Fruit fly (Drosophila melanogaster) whole organism, embryonic: ENCODE results near the gene CG34008.

Experiments used
- B-H1 ChIP-seq: fragments of 200-800 bp; sonication (Bioruptor generic); IDR thresholded peaks from 3 replicates; pipeline ENCODE4 v1.3.6; 2022; ENCODE audit warnings: missing biosample characterization, missing genetic modification characterization
- BEAF-32 ChIP-seq: fragments of 200-800 bp; sonication (Bioruptor generic); optimal IDR thresholded peaks from 3 replicates; lab custom pipeline; 2017; ENCODE audit warnings: missing biosample characterization, missing genetic modification characterization, mild to moderate bottlenecking, moderate library complexity, missing genetic modification reagents
- Bteb2 ChIP-seq: fragments of 200-800 bp; sonication (Bioruptor generic); optimal IDR thresholded peaks from 2 replicates; lab custom pipeline; 2016; ENCODE audit warnings: missing biosample characterization, missing genetic modification characterization
- C15 ChIP-seq: fragments of 200-800 bp; sonication (Bioruptor generic); IDR thresholded peaks from 3 replicates; pipeline ENCODE4 v1.3.6; 2022; ENCODE audit warnings: missing biosample characterization, missing genetic modification characterization
- CG10209 ChIP-seq: fragments of 200-800 bp; sonication (Bioruptor generic); optimal IDR thresholded peaks from 3 replicates; lab custom pipeline; 2017; ENCODE audit warnings: missing biosample characterization, mild to moderate bottlenecking, missing genetic modification characterization, missing genetic modification reagents
- CG10543 ChIP-seq: fragments of 200-800 bp; sonication (Bioruptor generic); optimal IDR thresholded peaks from 3 replicates; lab custom pipeline; 2017; ENCODE audit warnings: missing biosample characterization, mild to moderate bottlenecking, missing genetic modification characterization, moderate library complexity
- CG11695 ChIP-seq: fragments of 200-800 bp; sonication (Bioruptor generic); IDR thresholded peaks from 3 replicates; pipeline ENCODE4 v1.3.6; 2022; ENCODE audit warnings: missing biosample characterization, missing genetic modification characterization
- CG12391 ChIP-seq: fragments of 200-800 bp; sonication (Bioruptor generic); optimal IDR thresholded peaks from 3 replicates; lab custom pipeline; 2018; ENCODE audit warnings: missing biosample characterization, mild to moderate bottlenecking, missing genetic modification characterization, moderate library complexity
- CG12769 ChIP-seq: fragments of 200-800 bp; sonication (Bioruptor generic); optimal IDR thresholded peaks from 2 replicates; lab custom pipeline; 2019; ENCODE audit warnings: missing biosample characterization, mild to moderate bottlenecking, missing genetic modification characterization, moderate library complexity
- CG12942 ChIP-seq: fragments of 200-800 bp; sonication (Bioruptor generic); optimal IDR thresholded peaks from 3 replicates; lab custom pipeline; 2016; ENCODE audit warnings: missing biosample characterization, missing genetic modification characterization
- CG13894 ChIP-seq: fragments of 200-800 bp; sonication (Bioruptor generic); optimal IDR thresholded peaks from 3 replicates; lab custom pipeline; 2018; ENCODE audit warnings: missing biosample characterization, mild to moderate bottlenecking, missing genetic modification characterization, moderate library complexity
- CG14441 ChIP-seq: fragments of 200-800 bp; sonication (Bioruptor generic); IDR thresholded peaks from 2 replicates; pipeline ENCODE4 v1.3.6; 2022; ENCODE audit warnings: missing biosample characterization, missing genetic modification characterization
- CG14860 ChIP-seq: fragments of 200-800 bp; sonication (Bioruptor generic); IDR thresholded peaks from 3 replicates; pipeline ENCODE4 v1.3.6; 2022; ENCODE audit warnings: missing biosample characterization, missing genetic modification characterization; ENCODE audit not compliant: partially characterized antibody
- CG1603 ChIP-seq: fragments of 200-800 bp; sonication (Bioruptor generic); optimal IDR thresholded peaks from 2 replicates; lab custom pipeline; 2019; ENCODE audit warnings: missing biosample characterization, mild to moderate bottlenecking, missing genetic modification characterization, moderate library complexity
- CG17912 ChIP-seq: fragments of 200-800 bp; sonication (Bioruptor generic); optimal IDR thresholded peaks from 2 replicates; lab custom pipeline; 2018; ENCODE audit warnings: missing biosample characterization, mild to moderate bottlenecking, missing genetic modification characterization
- CG1832 ChIP-seq: fragments of 200-800 bp; sonication (Bioruptor generic); optimal IDR thresholded peaks from 2 replicates; lab custom pipeline; 2017; ENCODE audit warnings: missing biosample characterization, mild to moderate bottlenecking, missing genetic modification characterization, inconsistent platforms
- CG2129 ChIP-seq: fragments of 200-800 bp; sonication (Bioruptor generic); IDR thresholded peaks from 2 replicates; pipeline ENCODE4 v1.3.6; 2022; ENCODE audit warnings: missing biosample characterization, missing genetic modification characterization; ENCODE audit not compliant: partially characterized antibody
- CG3847 ChIP-seq: fragments of 200-800 bp; sonication (Bioruptor generic); IDR thresholded peaks from 2 replicates; pipeline ENCODE4 v1.3.6; 2022; ENCODE audit warnings: missing biosample characterization, missing genetic modification characterization
- CG3995 ChIP-seq: fragments of 200-800 bp; sonication (Bioruptor generic); optimal IDR thresholded peaks from 3 replicates; lab custom pipeline; 2016; ENCODE audit warnings: missing biosample characterization, missing genetic modification characterization
- CG5245 ChIP-seq: fragments of 200-800 bp; sonication (Bioruptor generic); optimal IDR thresholded peaks from 3 replicates; lab custom pipeline; 2016; ENCODE audit warnings: missing biosample characterization, missing genetic modification characterization
- CG5953 ChIP-seq: fragments of 200-800 bp; sonication (Bioruptor generic); IDR thresholded peaks from 2 replicates; pipeline ENCODE4 v1.3.6; 2022; ENCODE audit warnings: missing biosample characterization, missing genetic modification characterization
- CG7987 ChIP-seq: fragments of 200-800 bp; sonication (Bioruptor generic); optimal IDR thresholded peaks from 2 replicates; lab custom pipeline; 2018; ENCODE audit warnings: missing biosample characterization, mild to moderate bottlenecking, missing genetic modification characterization, moderate library complexity
- CG8281 ChIP-seq: fragments of 200-800 bp; sonication (Bioruptor generic); optimal IDR thresholded peaks from 2 replicates; lab custom pipeline; 2018; ENCODE audit warnings: missing biosample characterization, mild to moderate bottlenecking, missing genetic modification characterization, moderate library complexity
- CG8944 ChIP-seq: fragments of 200-800 bp; sonication (Bioruptor generic); optimal IDR thresholded peaks from 3 replicates; lab custom pipeline; 2016; ENCODE audit warnings: missing biosample characterization, missing genetic modification characterization
- CG9437 ChIP-seq: fragments of 200-800 bp; sonication (Bioruptor generic); optimal IDR thresholded peaks from 2 replicates; lab custom pipeline; 2018; ENCODE audit warnings: missing biosample characterization, mild to moderate bottlenecking, missing genetic modification characterization
- Dbx ChIP-seq: fragments of 200-800 bp; sonication (Bioruptor generic); IDR thresholded peaks from 3 replicates; pipeline ENCODE4 v1.3.6; 2022; ENCODE audit warnings: missing biosample characterization, missing genetic modification characterization
- Dek ChIP-seq: fragments of 200-800 bp; sonication (Bioruptor generic); optimal IDR thresholded peaks from 3 replicates; lab custom pipeline; 2019; ENCODE audit warnings: missing biosample characterization, mild to moderate bottlenecking, missing genetic modification characterization, moderate library complexity
- Dip3 ChIP-seq: fragments of 200-800 bp; sonication (Bioruptor generic); optimal IDR thresholded peaks from 3 replicates; lab custom pipeline; 2016; ENCODE audit warnings: missing biosample characterization, missing genetic modification characterization
- Dref ChIP-seq: fragments of 200-800 bp; sonication (Bioruptor generic); IDR thresholded peaks from 2 replicates; pipeline ENCODE4 v1.3.6; 2022; ENCODE audit warnings: missing biosample characterization, missing genetic modification characterization
- E2f1 ChIP-seq: fragments of 200-800 bp; sonication (Bioruptor generic); IDR thresholded peaks from 2 replicates; pipeline ENCODE4 v1.3.6; 2022; ENCODE audit warnings: missing biosample characterization, missing genetic modification characterization
- HLH3B ChIP-seq: fragments of 200-800 bp; sonication (Bioruptor generic); IDR thresholded peaks from 2 replicates; pipeline ENCODE4 v1.3.6; 2022; ENCODE audit warnings: missing biosample characterization, missing genetic modification characterization
- NC2β ChIP-seq: fragments of 200-800 bp; sonication (Bioruptor generic); optimal IDR thresholded peaks from 2 replicates; lab custom pipeline; 2016; ENCODE audit warnings: missing biosample characterization, missing genetic modification characterization
- Rx ChIP-seq: fragments of 200-800 bp; sonication (Bioruptor generic); IDR thresholded peaks from 2 replicates; pipeline ENCODE4 v1.3.6; 2022; ENCODE audit warnings: missing biosample characterization, missing genetic modification characterization
- Sox100B ChIP-seq: fragments of 200-800 bp; sonication (Bioruptor generic); optimal IDR thresholded peaks from 3 replicates; lab custom pipeline; 2018; ENCODE audit warnings: missing biosample characterization, mild to moderate bottlenecking, missing genetic modification characterization
- Taf1 ChIP-seq: fragments of 200-800 bp; sonication (Bioruptor generic); IDR thresholded peaks from 2 replicates; pipeline ENCODE4 v1.3.6; 2022; ENCODE audit warnings: missing biosample characterization, missing genetic modification characterization
- croc ChIP-seq: fragments of 200-800 bp; sonication (Bioruptor generic); conservative IDR thresholded peaks from 3 replicates; pipeline ENCODE4 v1.3.6; 2022; ENCODE audit warnings: missing biosample characterization, missing genetic modification characterization
- fru ChIP-seq: fragments of >200 bp; optimal IDR thresholded peaks from 2 replicates; lab custom pipeline; 2017
- gcm2 ChIP-seq: fragments of 200-800 bp; sonication (Bioruptor generic); optimal IDR thresholded peaks from 2 replicates; lab custom pipeline; 2016; ENCODE audit warnings: missing biosample characterization, missing genetic modification characterization
- gsb-n ChIP-seq: fragments of 200-800 bp; sonication (Bioruptor generic); optimal IDR thresholded peaks from 3 replicates; lab custom pipeline; 2018; ENCODE audit warnings: missing biosample characterization, mild to moderate bottlenecking, missing genetic modification characterization
- hb ChIP-seq: fragments of 200-800 bp; sonication (Bioruptor generic); IDR thresholded peaks from 3 replicates; pipeline ENCODE4 v1.3.6; 2022; ENCODE audit warnings: missing biosample characterization, missing genetic modification characterization; ENCODE audit not compliant: partially characterized antibody
- nerfin-1 ChIP-seq: fragments of 200-800 bp; sonication (Bioruptor generic); optimal IDR thresholded peaks from 3 replicates; lab custom pipeline; 2019; ENCODE audit warnings: missing biosample characterization, mild to moderate bottlenecking, missing genetic modification characterization, moderate library complexity
- p53 ChIP-seq: fragments of 200-800 bp; sonication (Bioruptor generic); optimal IDR thresholded peaks from 2 replicates; lab custom pipeline; 2016; ENCODE audit warnings: missing biosample characterization, missing genetic modification characterization
- pho ChIP-seq: fragments of 200-800 bp; sonication (Bioruptor generic); optimal IDR thresholded peaks from 2 replicates; lab custom pipeline; 2016; ENCODE audit warnings: missing biosample characterization, missing genetic modification characterization
- ranshi ChIP-seq: fragments of 200-800 bp; sonication (Bioruptor generic); IDR thresholded peaks from 2 replicates; pipeline ENCODE4 v1.3.6; 2022; ENCODE audit warnings: missing biosample characterization, missing genetic modification characterization
- slbo ChIP-seq: fragments of 200-800 bp; sonication (Bioruptor generic); IDR thresholded peaks from 2 replicates; pipeline ENCODE4 v1.3.6; 2022; ENCODE audit warnings: missing biosample characterization, missing genetic modification characterization
- ssp ChIP-seq: fragments of 200-800 bp; sonication (Bioruptor generic); IDR thresholded peaks from 2 replicates; pipeline ENCODE4 v1.3.6; 2022; ENCODE audit warnings: missing biosample characterization, missing genetic modification characterization
- trh ChIP-seq: fragments of 200-800 bp; sonication (Bioruptor generic); optimal IDR thresholded peaks from 2 replicates; lab custom pipeline; 2016; ENCODE audit warnings: missing biosample characterization, missing genetic modification characterization
- twi ChIP-seq: fragments of 200-800 bp; optimal IDR thresholded peaks from 2 replicates; lab custom pipeline; 2019; ENCODE audit warnings: missing biosample characterization, mild to moderate bottlenecking, missing genetic modification characterization, moderate library complexity
- unc-4 ChIP-seq: fragments of 200-800 bp; sonication (Bioruptor generic); IDR thresholded peaks from 2 replicates; pipeline ENCODE4 v1.3.6; 2022; ENCODE audit warnings: missing biosample characterization, missing genetic modification characterization; ENCODE audit not compliant: partially characterized antibody
- yki ChIP-seq: fragments of >200 bp; optimal IDR thresholded peaks from 3 replicates; lab custom pipeline; 2018
- z ChIP-seq: fragments of 200-800 bp; sonication (Bioruptor generic); IDR thresholded peaks from 3 replicates; pipeline ENCODE4 v1.3.6; 2022; ENCODE audit warnings: missing biosample characterization, missing genetic modification characterization

Gene CG34008

DNA sequence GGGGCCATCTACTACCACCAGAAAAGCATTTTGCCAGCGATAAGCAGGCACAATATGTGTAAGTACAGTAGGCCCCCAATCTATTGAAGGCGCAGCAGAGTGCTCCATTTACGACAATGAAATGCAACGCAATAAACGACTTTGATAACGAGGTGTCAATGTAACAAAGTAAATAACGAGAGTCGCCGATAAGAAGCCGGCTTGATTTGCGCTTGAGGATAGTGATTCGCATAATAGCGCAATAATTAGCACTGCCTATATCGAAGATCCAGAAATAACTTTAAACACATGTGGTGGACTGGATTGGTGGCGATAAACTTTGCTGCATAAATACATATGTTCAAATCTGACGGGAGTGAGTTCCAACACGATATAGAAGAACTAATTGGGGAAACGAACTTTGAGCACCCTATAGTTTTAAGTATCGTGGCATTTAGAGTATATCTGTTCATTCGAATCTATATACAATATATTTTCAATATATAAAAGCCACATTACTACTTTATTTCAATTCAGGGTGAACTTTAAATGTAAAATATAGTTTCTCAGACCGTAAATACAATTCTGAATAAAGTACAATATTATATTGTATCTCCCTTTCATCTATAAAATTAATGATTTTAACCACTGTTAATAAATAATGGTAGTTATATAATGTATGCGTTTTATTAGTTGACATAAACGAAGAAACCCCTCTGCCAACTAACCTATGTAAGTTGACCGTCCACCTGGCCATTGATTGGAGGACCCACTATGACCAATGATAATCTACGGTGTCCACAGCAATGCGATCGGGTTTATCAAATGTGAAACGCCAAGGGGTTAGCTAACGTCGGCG is 32.1 kb downstream of the CG34008 start (continued):
- no peak for TF ChIP-seq Dref (GFP tag; lab: Robert Waterston, UW)
- TF ChIP-seq CG1603 (tag; lab: Kevin White, UChicago) = peak; percentile 12
- TF ChIP-seq Dip3 = no peak
- TF ChIP-seq CG3995 (GFP tag; lab: Kevin White, UChicago) = no peak
- TF ChIP-seq Dbx (GFP tag; lab: Robert Waterston, UW) = peak; percentile 14; the same call in 1 of the 3 replicates
- no peak for TF ChIP-seq ssp
- TF ChIP-seq CG10543 (GFP tag; lab: Kevin White, UChicago) = peak; percentile 35
- TF ChIP-seq fru (lab: Kevin White, UChicago) = no peak
- no peak for TF ChIP-seq CG5953 (GFP tag; lab: Robert Waterston, UW)
- TF ChIP-seq CG9437 (GFP tag; lab: Kevin White, UChicago) = no peak
- TF ChIP-seq CG2129 (GFP tag; lab: Robert Waterston, UW) = no peak
- TF ChIP-seq nerfin-1 (tag; lab: Kevin White, UChicago) = no peak
- no peak for TF ChIP-seq C15 (GFP tag; lab: Robert Waterston, UW)
- TF ChIP-seq CG13894 (tag; lab: Kevin White, UChicago) = no peak
- no peak for TF ChIP-seq pho (GFP tag; lab: Kevin White, UChicago)
- TF ChIP-seq unc-4 = no peak
- no peak for TF ChIP-seq z (GFP tag; lab: Robert Waterston, UW)
- TF ChIP-seq hb = no peak
- peak; percentile 20 for TF ChIP-seq CG7987 (GFP tag; lab: Kevin White, UChicago)
- TF ChIP-seq CG12942 (GFP tag; lab: Kevin White, UChicago) = no peak
- no peak for TF ChIP-seq croc
- TF ChIP-seq CG12391 (tag; lab: Kevin White, UChicago) = no peak
- TF ChIP-seq CG14441 (GFP tag; lab: Robert Waterston, UW) = peak; percentile 47; the same call in 1 of the 2 replicates
- no peak for TF ChIP-seq Rx
- no peak for TF ChIP-seq gcm2 (GFP tag; lab: Kevin White, UChicago)
- TF ChIP-seq Taf1 (GFP tag; lab: Robert Waterston, UW) = no peak
- no peak for TF ChIP-seq HLH3B (GFP tag; lab: Robert Waterston, UW)
- peak; percentile 56 for TF ChIP-seq twi
- TF ChIP-seq yki (lab: Kevin White, UChicago) = no peak
- no peak for TF ChIP-seq trh (GFP tag; lab: Kevin White, UChicago)
- no peak for TF ChIP-seq CG10209 (GFP tag; lab: Kevin White, UChicago)
- TF ChIP-seq CG1832 (GFP tag; lab: Kevin White, UChicago) = no peak
- TF ChIP-seq p53 (GFP tag; lab: Kevin White, UChicago) = no peak
- peak; percentile 45 for TF ChIP-seq slbo (GFP tag; lab: Robert Waterston, UW)
- TF ChIP-seq Bteb2 (GFP tag; lab: Kevin White, UChicago) = no peak
- TF ChIP-seq Dek (tag; lab: Kevin White, UChicago) = no peak
- no peak for TF ChIP-seq E2f1 (GFP tag; lab: Robert Waterston, UW)
- TF ChIP-seq CG12769 (tag; lab: Kevin White, UChicago) = peak; percentile 43
- TF ChIP-seq Sox100B (GFP tag; lab: Kevin White, UChicago) = no peak
- no peak for TF ChIP-seq gsb-n (tag; lab: Kevin White, UChicago)
- TF ChIP-seq CG3847 = no peak
- no peak for TF ChIP-seq CG5245
- TF ChIP-seq CG8281 (tag; lab: Kevin White, UChicago) = no peak
- TF ChIP-seq CG17912 (GFP tag; lab: Kevin White, UChicago) = peak; percentile 43
- TF ChIP-seq B-H1 (GFP tag; lab: Robert Waterston, UW) = no peak
- TF ChIP-seq ranshi = no peak
- no peak for TF ChIP-seq BEAF-32 (GFP tag; lab: Kevin White, UChicago)
- 0 out of 3 replicates have a peak, but pooled peaks have one; percentile 7 for TF ChIP-seq CG11695
- TF ChIP-seq CG14860 (GFP tag; lab: Robert Waterston, UW) = no peak
- TF ChIP-seq CG8944 = no peak
- TF ChIP-seq NC2β (GFP tag; lab: Kevin White, UChicago) = no peak
